Fruit fly (Drosophila melanogaster): ENCODE measurements around the gene AdamTS-B.

Gene AdamTS-B

DNA sequence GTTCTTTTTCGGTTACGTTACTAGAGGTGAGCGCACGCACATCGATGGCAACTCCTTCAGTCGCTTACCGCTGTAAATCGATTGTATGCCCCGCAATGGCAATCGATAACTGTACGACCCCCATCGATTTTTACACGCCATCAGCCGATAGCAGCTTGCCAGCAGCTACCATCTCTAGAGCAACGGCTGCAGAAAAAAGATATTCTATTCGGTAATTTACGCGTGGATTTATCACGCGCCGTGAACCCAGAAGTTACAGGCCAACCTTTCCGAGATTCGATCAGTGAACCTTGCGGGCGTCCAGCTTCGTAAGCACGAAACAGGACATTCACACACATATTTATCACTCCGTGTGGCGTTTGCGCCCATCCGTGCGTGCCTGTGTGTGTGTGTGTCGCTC is 32.5 kb upstream of the AdamTS-B start, which contains the start of the genes Sirt4 and CG4119 (continued):
- no peak for TF ChIP-seq Aef1 (GFP tag; IDR thresholded peaks at IDR 0.05)
- TF ChIP-seq CG15696 (tag; optimal IDR thresholded peaks at IDR 0.05) = no peak
- TF ChIP-seq CG16863 (GFP tag; optimal IDR thresholded peaks at IDR 0.05) = no peak
- TF ChIP-seq pb (GFP tag; optimal IDR thresholded peaks at IDR 0.05) = no peak
- TF ChIP-seq Dref (GFP tag; IDR thresholded peaks at IDR 0.05) = peak; percentile 99
- TF ChIP-seq slp2 (GFP tag; optimal IDR thresholded peaks at IDR 0.05) = no peak
- TF ChIP-seq ac (GFP tag; optimal IDR thresholded peaks at IDR 0.05) = no peak
- no peak for TF ChIP-seq ase (GFP tag; IDR thresholded peaks at IDR 0.05)
- no peak for TF ChIP-seq lbe (GFP tag; optimal IDR thresholded peaks at IDR 0.05)
- no peak for TF ChIP-seq fd96Cb (tag; optimal IDR thresholded peaks at IDR 0.05)
- no peak for TF ChIP-seq CG30431 (GFP tag; optimal IDR thresholded peaks at IDR 0.05)
- TF ChIP-seq GATAe (GFP tag; conservative IDR thresholded peaks at IDR 0.05) = no peak
- no peak for TF ChIP-seq CG14667 (GFP tag; IDR thresholded peaks at IDR 0.05)
- TF ChIP-seq Opbp (GFP tag; IDR thresholded peaks at IDR 0.05; ENCODE audit: partially characterized antibody) = peak; percentile 97
- no peak for TF ChIP-seq fd102C (GFP tag; optimal IDR thresholded peaks at IDR 0.05)
- peak; percentile 88 for TF ChIP-seq Myb (GFP tag; optimal IDR thresholded peaks at IDR 0.05)
- peak; percentile 40 for TF ChIP-seq CG12391 (tag; optimal IDR thresholded peaks at IDR 0.05)
- no peak for TF ChIP-seq NK7.1 (GFP tag; optimal IDR thresholded peaks at IDR 0.05)
- TF ChIP-seq CG4730 (GFP tag; IDR thresholded peaks at IDR 0.05) = no peak
- no peak for TF ChIP-seq CG14050 (GFP tag; IDR thresholded peaks at IDR 0.05)
- TF ChIP-seq Stat92E (GFP tag; optimal IDR thresholded peaks at IDR 0.05) = peak in 1 of 3 experiments; percentile 19
- no peak for TF ChIP-seq fd3F (GFP tag; optimal IDR thresholded peaks at IDR 0.05)
- peak; percentile 16 for TF ChIP-seq CG30403 (GFP tag; optimal IDR thresholded peaks at IDR 0.05)
- TF ChIP-seq Mad (GFP tag; optimal IDR thresholded peaks at IDR 0.05) = peak; percentile 15
- no peak for TF ChIP-seq Elba2 (GFP tag; optimal IDR thresholded peaks at IDR 0.05)
- no peak for TF ChIP-seq CG3407 (GFP tag; optimal IDR thresholded peaks at IDR 0.05)
- peak; percentile 96 for TF ChIP-seq BEAF-32 (GFP tag; optimal IDR thresholded peaks at IDR 0.05)
- peak; percentile 41 for TF ChIP-seq HmgZ (tag; optimal IDR thresholded peaks at IDR 0.05)
- TF ChIP-seq knrl (GFP tag; IDR thresholded peaks at IDR 0.05; ENCODE audit: partially characterized antibody) = peak; percentile 95
- TF ChIP-seq kay (GFP tag; optimal IDR thresholded peaks at IDR 0.05) = no peak
- no peak for TF ChIP-seq CTCF (GFP tag; optimal IDR thresholded peaks at IDR 0.05)
- TF ChIP-seq CG5953 (GFP tag; IDR thresholded peaks at IDR 0.05) = no peak
- TF ChIP-seq Rfx (GFP tag; IDR thresholded peaks at IDR 0.05) = peak; percentile 62
- TF ChIP-seq Sry-β (GFP tag; optimal IDR thresholded peaks at IDR 0.05) = peak; percentile 11
- 0 out of 2 replicates have a peak, but pooled peaks have one; percentile 16 for TF ChIP-seq Taf1 (GFP tag; IDR thresholded peaks at IDR 0.05)
- no peak for TF ChIP-seq dan (GFP tag; IDR thresholded peaks at IDR 0.05)
- TF ChIP-seq CG1602 (GFP tag; optimal IDR thresholded peaks at IDR 0.05) = no peak
- no peak for TF ChIP-seq ftz-f1 (GFP tag; optimal IDR thresholded peaks at IDR 0.05)
- TF ChIP-seq nom (GFP tag; optimal IDR thresholded peaks at IDR 0.05) = no peak
- no peak for TF ChIP-seq zf30C (GFP tag; optimal IDR thresholded peaks at IDR 0.05)
- TF ChIP-seq CG9932 (GFP tag; IDR thresholded peaks at IDR 0.05) = peak; percentile 77
- no peak for TF ChIP-seq CG12071 (GFP tag; optimal IDR thresholded peaks at IDR 0.05)
- no peak for TF ChIP-seq ci (GFP tag; IDR thresholded peaks at IDR 0.05)
- TF ChIP-seq br (optimal IDR thresholded peaks at IDR 0.05) = no peak
- no peak for TF ChIP-seq CG12769 (tag; optimal IDR thresholded peaks at IDR 0.05)
- TF ChIP-seq CG12236 (GFP tag; optimal IDR thresholded peaks at IDR 0.05) = no peak
- TF ChIP-seq CG2199 (GFP tag; IDR thresholded peaks at IDR 0.05) = no peak
- TF ChIP-seq CG11560 (tag; IDR thresholded peaks at IDR 0.05) = peak; percentile 66; the same call in 2 of the 3 replicates
- peak; percentile 16 for TF ChIP-seq Side (GFP tag; optimal IDR thresholded peaks at IDR 0.05)
- TF ChIP-seq CG12104 (GFP tag; optimal IDR thresholded peaks at IDR 0.05) = no peak
- no peak for TF ChIP-seq Asciz (GFP tag; optimal IDR thresholded peaks at IDR 0.05)
- TF ChIP-seq D (optimal IDR thresholded peaks at IDR 0.05) = peak; percentile 16
- TF ChIP-seq D (GFP tag; optimal IDR thresholded peaks at IDR 0.05) = no peak
